Worm (Caenorhabditis elegans) whole organism, L3 larva: ENCODE data around the gene gpa-12.

Source experiments
- ama-1 ChIP-seq: fragments of 150-350 bp; optimal IDR thresholded peaks from 2 replicates; lab custom pipeline; 2018
- ceh-16 ChIP-seq: sonication (generic microtip); optimal IDR thresholded peaks from 2 replicates; lab custom pipeline; 2017; ENCODE audit warnings: missing biosample characterization, missing genetic modification characterization
- egl-27 ChIP-seq: sonication (generic microtip); optimal IDR thresholded peaks from 4 replicates; lab custom pipeline; 2017; ENCODE audit warnings: missing biosample characterization, missing genetic modification reagents, missing genetic modification characterization
- elt-1 ChIP-seq: fragments of 150-350 bp; optimal IDR thresholded peaks from 2 replicates; lab custom pipeline; 2014; ENCODE audit warnings: missing biosample characterization, missing genetic modification characterization
- nhr-237 ChIP-seq: fragments of 150-350 bp; optimal IDR thresholded peaks from 2 replicates; lab custom pipeline; 2014; ENCODE audit warnings: missing biosample characterization, missing genetic modification characterization
- unc-39 ChIP-seq: sonication (generic microtip); optimal IDR thresholded peaks from 4 replicates; lab custom pipeline; 2017; ENCODE audit warnings: missing biosample characterization, missing genetic modification characterization

DNA sequence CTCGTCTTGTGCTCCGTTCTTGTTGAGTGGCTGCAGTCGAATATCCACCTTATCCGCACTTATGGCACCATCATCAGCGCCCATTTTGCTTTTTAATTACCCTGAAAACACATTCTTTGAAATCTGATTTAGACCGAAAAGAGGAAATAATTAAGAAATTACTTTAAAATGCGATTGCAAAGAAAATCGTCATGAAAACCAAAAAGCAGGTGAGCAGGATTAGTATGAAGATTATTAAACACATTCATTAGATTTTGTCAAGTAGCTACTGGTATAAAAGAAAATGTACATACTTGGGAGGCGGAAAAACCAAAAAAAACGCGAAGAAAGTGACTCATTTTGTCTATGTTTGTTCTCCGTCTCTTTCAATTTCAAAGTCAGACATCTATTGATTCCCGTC, 27.4 kb downstream of the gpa-12 start, which contains the start of gene B0416.5:
- TF ChIP-seq nhr-237 (tag; lab: Kevin White, UChicago), result no peak
- TF ChIP-seq ama-1 (lab: Kevin White, UChicago), result no peak
- no peak for TF ChIP-seq unc-39 (tag; lab: Kevin White, UChicago)
- TF ChIP-seq egl-27 (tag; lab: Kevin White, UChicago), result no peak
- TF ChIP-seq ceh-16 (tag; lab: Kevin White, UChicago), result no peak
- TF ChIP-seq elt-1 (tag; lab: Kevin White, UChicago), result no peak
